Worm (Caenorhabditis elegans) whole organism, early embryonic: ENCODE results near the gene B0403.5.
A peak's percentile ranks its signal among the peaks of the same experiment; 100 is the strongest.

Experiments
- B0310.2 ChIP-seq: sonication (generic microtip); optimal IDR thresholded peaks from 2 replicates; lab custom pipeline; 2016; ENCODE audit warnings: mild to moderate bottlenecking, missing genetic modification characterization, missing compliant biosample characterization
- F13C5.2 ChIP-seq: sonication (generic microtip); optimal IDR thresholded peaks from 2 replicates; lab custom pipeline; 2017; ENCODE audit warnings: mild to moderate bottlenecking, missing genetic modification characterization, inconsistent platforms, missing compliant biosample characterization
- aly-1 ChIP-seq: sonication (generic microtip); optimal IDR thresholded peaks from 2 replicates; lab custom pipeline; 2016; ENCODE audit warnings: missing genetic modification characterization, missing compliant biosample characterization
- ama-1 ChIP-seq: fragments of 150-350 bp; optimal IDR thresholded peaks from 2 replicates; lab custom pipeline; 2014
- ceh-13 ChIP-seq: fragments of 200-800 bp; sonication (Bioruptor generic); optimal IDR thresholded peaks from 2 replicates; lab custom pipeline; 2018; ENCODE audit warnings: mild to moderate bottlenecking, missing genetic modification characterization, missing compliant biosample characterization
- ceh-36 ChIP-seq: sonication (generic microtip); optimal IDR thresholded peaks from 2 replicates; lab custom pipeline; 2016; ENCODE audit warnings: missing genetic modification characterization, inconsistent platforms, missing compliant biosample characterization
- ets-7 ChIP-seq: sonication (generic microtip); optimal IDR thresholded peaks from 2 replicates; lab custom pipeline; 2016; ENCODE audit warnings: missing genotype, missing genetic modification characterization, missing compliant biosample characterization
- flt-1 ChIP-seq: fragments of 200-800 bp; sonication (Bioruptor generic); IDR thresholded peaks from 2 replicates; pipeline ENCODE4 v1.3.6; 2022; ENCODE audit warnings: missing genetic modification characterization, missing compliant biosample characterization
- hmbx-1 ChIP-seq: sonication (generic microtip); optimal IDR thresholded peaks from 2 replicates; lab custom pipeline; 2016; ENCODE audit warnings: mild to moderate bottlenecking, missing genetic modification characterization, missing compliant biosample characterization
- hmg-4 ChIP-seq: fragments of 200-800 bp; sonication (Bioruptor generic); optimal IDR thresholded peaks from 2 replicates; lab custom pipeline; 2018; ENCODE audit warnings: mild to moderate bottlenecking, missing genetic modification characterization, missing compliant biosample characterization
- hnd-1 ChIP-seq: sonication (generic microtip); optimal IDR thresholded peaks from 2 replicates; lab custom pipeline; 2016; ENCODE audit warnings: missing genetic modification characterization, missing compliant biosample characterization
- pes-1 ChIP-seq: fragments of 200-800 bp; sonication (Bioruptor generic); IDR thresholded peaks from 2 replicates; pipeline ENCODE4 v1.3.6; 2022; ENCODE audit warnings: missing genetic modification reagents, missing genetic modification characterization, missing compliant biosample characterization
- scrt-1 ChIP-seq: fragments of 200-800 bp; sonication (Bioruptor generic); IDR thresholded peaks from 2 replicates; pipeline ENCODE4 v1.3.6; 2022; ENCODE audit warnings: missing genetic modification characterization, missing compliant biosample characterization
- sea-1 ChIP-seq: fragments of 200-800 bp; sonication (Bioruptor generic); conservative IDR thresholded peaks from 2 replicates; pipeline ENCODE4 v1.3.6; 2022; ENCODE audit warnings: missing genetic modification characterization, missing compliant biosample characterization
- tbx-11 ChIP-seq: fragments of 200-800 bp; sonication (Bioruptor generic); IDR thresholded peaks from 2 replicates; pipeline ENCODE4 v1.3.6; 2022; ENCODE audit warnings: missing genetic modification characterization, missing compliant biosample characterization
- tbx-37 ChIP-seq: fragments of 200-800 bp; sonication (Bioruptor generic); conservative IDR thresholded peaks from 2 replicates; pipeline ENCODE4 v1.3.6; 2022; ENCODE audit warnings: missing genetic modification reagents, missing genetic modification characterization, missing compliant biosample characterization
- tra-4 ChIP-seq: sonication (generic microtip); optimal IDR thresholded peaks from 2 replicates; lab custom pipeline; 2017; ENCODE audit warnings: missing genetic modification characterization, missing compliant biosample characterization

The B0403.5 gene

ce11 chrX:7085067-7085466 is 27.5 kb downstream of the B0403.5 start, which contains the start of gene Y1B5A.1:
Gene Y1B5A.1, plus strand, starts transcription at chrX:7085367.
- TF ChIP-seq ceh-13 (GFP tag; lab: Kevin White, UChicago) (no peak), ama-1 (lab: Kevin White, UChicago) (no peak), tbx-11 (GFP tag; lab: Robert Waterston, UW) (no peak), hmg-4 (no peak)

ce11 chrX:7085912-7086311 is 28.4 kb downstream of the B0403.5 start, which contains the start of gene C36B7.4:
Gene C36B7.4, minus strand, starts transcription at chrX:7086012.
- no peak for TF ChIP-seq B0310.2 (tag; lab: Kevin White, UChicago)
- TF ChIP-seq hnd-1 (tag; lab: Kevin White, UChicago), result no peak
- TF ChIP-seq flt-1 (GFP tag; lab: Robert Waterston, UW), result no peak
- TF ChIP-seq ets-7 (tag; lab: Kevin White, UChicago), result no peak
- no peak for TF ChIP-seq sea-1
- TF ChIP-seq tbx-37 (GFP tag; lab: Robert Waterston, UW), result no peak
- TF ChIP-seq ceh-13 (GFP tag; lab: Kevin White, UChicago), result no peak
- no peak for TF ChIP-seq hmbx-1
- no peak for TF ChIP-seq scrt-1
- TF ChIP-seq tra-4 (tag; lab: Kevin White, UChicago), result no peak
- TF ChIP-seq ama-1 (lab: Kevin White, UChicago), result no peak
- TF ChIP-seq F13C5.2, result no peak

- TF ChIP-seq aly-1 (tag; lab: Kevin White, UChicago) (no peak), sea-1 (no peak), pes-1 (GFP tag; lab: Robert Waterston, UW) (no peak), ceh-13 (GFP tag; lab: Kevin White, UChicago) (no peak), ceh-36 (tag; lab: Kevin White, UChicago) (no peak), flt-1 (GFP tag; lab: Robert Waterston, UW) (no peak), hnd-1 (tag; lab: Kevin White, UChicago) (no peak), ets-7 (tag; lab: Kevin White, UChicago) (no peak), tbx-37 (GFP tag; lab: Robert Waterston, UW) (no peak), ama-1 (lab: Kevin White, UChicago) (no peak), F13C5.2 (no peak), tbx-11 (GFP tag; lab: Robert Waterston, UW) (no peak), scrt-1 (no peak), hmbx-1 (no peak)
Measured at ce11 chrX:7096349-7096748, 38.8 kb downstream of the B0403.5 start, which contains the start of gene C36B7.5. Gene C36B7.5, minus strand, starts transcription at chrX:7096449.

ce11 chrX:7099049-7099448 is 41.5 kb downstream of the B0403.5 start:
- no peak for TF ChIP-seq hmg-4
- no peak for TF ChIP-seq ceh-13 (GFP tag; lab: Kevin White, UChicago)
- TF ChIP-seq ceh-36 (tag; lab: Kevin White, UChicago), result no peak
- TF ChIP-seq F13C5.2, result no peak
- no peak for TF ChIP-seq tbx-37 (GFP tag; lab: Robert Waterston, UW)
- no peak for TF ChIP-seq sea-1
- TF ChIP-seq ama-1 (lab: Kevin White, UChicago), result no peak
- TF ChIP-seq tbx-11 (GFP tag; lab: Robert Waterston, UW), result no peak

- TF ChIP-seq hmbx-1 (no peak), F13C5.2 (no peak), scrt-1 (no peak), pes-1 (GFP tag; lab: Robert Waterston, UW) (no peak), flt-1 (GFP tag; lab: Robert Waterston, UW) (no peak), tbx-11 (GFP tag; lab: Robert Waterston, UW) (no peak), tra-4 (tag; lab: Kevin White, UChicago) (no peak), ama-1 (lab: Kevin White, UChicago) (no peak), sea-1 (no peak), hmg-4 (peak; percentile 16), aly-1 (tag; lab: Kevin White, UChicago) (peak; percentile 3), B0310.2 (tag; lab: Kevin White, UChicago) (no peak), hnd-1 (tag; lab: Kevin White, UChicago) (no peak), ets-7 (tag; lab: Kevin White, UChicago) (no peak)
Measured at ce11 chrX:7100290-7100689, 42.8 kb downstream of the B0403.5 start, which contains the start of gene C36B7.6. Gene C36B7.6, minus strand, starts transcription at chrX:7100338.

- TF ChIP-seq hmbx-1 (no peak), tbx-37 (GFP tag; lab: Robert Waterston, UW) (no peak), pes-1 (GFP tag; lab: Robert Waterston, UW) (no peak), ets-7 (tag; lab: Kevin White, UChicago) (no peak), tbx-11 (GFP tag; lab: Robert Waterston, UW) (no peak)
Measured at ce11 chrX:7101477-7101876, 44.0 kb downstream of the B0403.5 start, which contains the start of gene C36B7.3. Gene C36B7.3, plus strand, starts transcription at chrX:7101777.

ce11 chrX:7106103-7106502 is 48.6 kb downstream of the B0403.5 start, which contains the start of gene C36B7.2:
Gene C36B7.2, plus strand, starts transcription at chrX:7106403.
- TF ChIP-seq F13C5.2, result no peak
- TF ChIP-seq tbx-37 (GFP tag; lab: Robert Waterston, UW), result no peak
- no peak for TF ChIP-seq tbx-11 (GFP tag; lab: Robert Waterston, UW)
- no peak for TF ChIP-seq hnd-1 (tag; lab: Kevin White, UChicago)
- no peak for TF ChIP-seq tra-4 (tag; lab: Kevin White, UChicago)
- no peak for TF ChIP-seq ets-7 (tag; lab: Kevin White, UChicago)
- no peak for TF ChIP-seq scrt-1
- no peak for TF ChIP-seq ceh-13 (GFP tag; lab: Kevin White, UChicago)
- no peak for TF ChIP-seq B0310.2 (tag; lab: Kevin White, UChicago)
- no peak for TF ChIP-seq aly-1 (tag; lab: Kevin White, UChicago)
- no peak for TF ChIP-seq flt-1 (GFP tag; lab: Robert Waterston, UW)
- TF ChIP-seq hmg-4, result no peak
